Worm (Caenorhabditis elegans) whole organism, L4 larva: ENCODE data around the gene K03H6.1.

Source experiments
- D1046.2 ChIP-seq: fragments of 200-800 bp; sonication (Bioruptor generic); IDR thresholded peaks from 2 replicates; pipeline ENCODE4 v1.3.6; 2022; ENCODE audit warnings: missing genetic modification characterization, missing compliant biosample characterization
- F10B5.3 ChIP-seq: sonication (generic microtip); optimal IDR thresholded peaks from 2 replicates; lab custom pipeline; 2016; ENCODE audit warnings: mild to moderate bottlenecking, missing genetic modification characterization, missing compliant biosample characterization
- F44E2.7 ChIP-seq: fragments of 200-800 bp; sonication (Bioruptor generic); IDR thresholded peaks from 2 replicates; pipeline ENCODE4 v2.1.2; 2022; ENCODE audit warnings: missing genetic modification characterization, missing compliant biosample characterization
- R02D3.7 ChIP-seq: fragments of 150-350 bp; sonication (generic microtip); optimal IDR thresholded peaks from 3 replicates; lab custom pipeline; 2014; ENCODE audit warnings: missing biosample characterization, missing genetic modification characterization
- T26A8.4 ChIP-seq: fragments of 200-800 bp; sonication (Bioruptor generic); IDR thresholded peaks from 2 replicates; pipeline ENCODE4 v1.3.6; 2022; ENCODE audit warnings: missing genetic modification characterization, missing compliant biosample characterization
- Y105C5A.15 ChIP-seq: fragments of 200-800 bp; sonication (Bioruptor generic); IDR thresholded peaks from 2 replicates; pipeline ENCODE4 v1.3.6; 2022; ENCODE audit warnings: missing genetic modification characterization, missing compliant biosample characterization
- aha-1 ChIP-seq: fragments of 150-350 bp; peaks from one replicate; lab custom pipeline; 2014; ENCODE audit warnings: missing biosample characterization, missing genetic modification characterization
- aly-2 ChIP-seq: sonication (generic microtip); optimal IDR thresholded peaks from 2 replicates; lab custom pipeline; 2018; ENCODE audit warnings: missing biosample characterization, missing genetic modification characterization
- arid-1 ChIP-seq: fragments of 200-800 bp; sonication (Bioruptor generic); conservative IDR thresholded peaks from 2 replicates; pipeline ENCODE4 v1.3.6; 2022; ENCODE audit warnings: missing genetic modification reagents, missing genetic modification characterization, missing compliant biosample characterization
- ceh-20 ChIP-seq: fragments of 200-800 bp; sonication (Bioruptor generic); IDR thresholded peaks from 2 replicates; pipeline ENCODE4 v1.3.6; 2022; ENCODE audit warnings: missing genetic modification reagents, missing genetic modification characterization, missing compliant biosample characterization
- ceh-62 ChIP-seq: sonication (generic microtip); optimal IDR thresholded peaks from 2 replicates; lab custom pipeline; 2017; ENCODE audit warnings: missing biosample characterization, missing genetic modification characterization
- ctbp-1 ChIP-seq: fragments of 200-800 bp; sonication (Bioruptor generic); IDR thresholded peaks from 2 replicates; pipeline ENCODE4 v1.3.6; 2022; ENCODE audit warnings: missing genetic modification reagents, missing genetic modification characterization, missing compliant biosample characterization
- daf-16 ChIP-seq, 3 experiments: sonication (generic microtip); optimal IDR thresholded peaks; 2 replicates each; lab custom pipeline; 2016 to 2017; ENCODE audit warnings: missing genetic modification characterization in 3 of 3, missing genetic modification reagents in 3 of 3, mild to moderate bottlenecking in 2 of 3, missing compliant biosample characterization in 2 of 3, missing biosample characterization in 1 of 3, moderate library complexity in 1 of 3
- dmd-6 ChIP-seq: fragments of 200-800 bp; sonication (Bioruptor generic); IDR thresholded peaks from 2 replicates; pipeline ENCODE4 v1.3.6; 2022; ENCODE audit warnings: missing genetic modification reagents, missing genetic modification characterization, missing compliant biosample characterization
- dmd-9 ChIP-seq: fragments of 200-800 bp; sonication (Bioruptor generic); IDR thresholded peaks from 2 replicates; pipeline ENCODE4 v1.3.6; 2022; ENCODE audit warnings: missing genetic modification reagents, missing genetic modification characterization, missing compliant biosample characterization
- dpl-1 ChIP-seq: fragments of 150-350 bp; optimal IDR thresholded peaks from 2 replicates; lab custom pipeline; 2014; ENCODE audit warnings: missing biosample characterization, missing genetic modification reagents, missing genetic modification characterization
- dve-1 ChIP-seq: sonication (generic microtip); optimal IDR thresholded peaks from 2 replicates; lab custom pipeline; 2017; ENCODE audit warnings: antibody characterized with exemption, mild to moderate bottlenecking, missing genetic modification characterization, missing compliant biosample characterization; ENCODE audit not compliant: insufficient read depth
- egl-27 ChIP-seq: sonication (generic microtip); optimal IDR thresholded peaks from 3 replicates; lab custom pipeline; 2017; ENCODE audit warnings: missing biosample characterization, missing genetic modification reagents, missing genetic modification characterization
- egl-43 ChIP-seq: fragments of 200-800 bp; sonication (Bioruptor generic); IDR thresholded peaks from 2 replicates; pipeline ENCODE4 v1.3.6; 2022; ENCODE audit warnings: missing genetic modification reagents, missing genetic modification characterization, missing compliant biosample characterization
- lin-1 ChIP-seq: fragments of 200-800 bp; sonication (Bioruptor generic); IDR thresholded peaks from 2 replicates; pipeline ENCODE4 v1.3.6; 2022; ENCODE audit warnings: missing genetic modification reagents, missing genetic modification characterization, missing compliant biosample characterization
- lin-13 ChIP-seq: fragments of 150-350 bp; optimal IDR thresholded peaks from 2 replicates; lab custom pipeline; 2014; ENCODE audit warnings: missing biosample characterization, missing genetic modification reagents, missing genetic modification characterization
- lin-38 ChIP-seq: fragments of 200-800 bp; sonication (Bioruptor generic); IDR thresholded peaks from 2 replicates; pipeline ENCODE4 v1.3.6; 2022; ENCODE audit warnings: missing genetic modification reagents, missing genetic modification characterization, missing compliant biosample characterization
- lir-3 ChIP-seq: sonication (generic microtip); optimal IDR thresholded peaks from 2 replicates; lab custom pipeline; 2016; ENCODE audit warnings: mild to moderate bottlenecking, missing genetic modification characterization, missing compliant biosample characterization
- madf-5 ChIP-seq, 2 experiments: fragments of 200-800 bp; sonication (Bioruptor generic); IDR thresholded peaks; 2 replicates each; pipeline ENCODE4 v1.3.6; 2022; ENCODE audit warnings: missing compliant biosample characterization in 2 of 2, missing genetic modification characterization in 2 of 2
- madf-9 ChIP-seq: fragments of 200-800 bp; sonication (Bioruptor generic); conservative IDR thresholded peaks from 2 replicates; pipeline ENCODE4 v1.3.6; 2022; ENCODE audit warnings: missing genetic modification reagents, missing genetic modification characterization, missing compliant biosample characterization
- mdt-29 ChIP-seq: fragments of 200-800 bp; sonication (Bioruptor generic); IDR thresholded peaks from 2 replicates; pipeline ENCODE4 v1.3.6; 2022; ENCODE audit warnings: missing genetic modification reagents, missing genetic modification characterization, missing compliant biosample characterization
- mep-1 ChIP-seq: fragments of 150-350 bp; sonication (generic microtip); optimal IDR thresholded peaks from 3 replicates; lab custom pipeline; 2014; ENCODE audit warnings: missing biosample characterization, missing genetic modification characterization
- mes-2 ChIP-seq: sonication (generic microtip); optimal IDR thresholded peaks from 2 replicates; lab custom pipeline; 2016; ENCODE audit warnings: missing genotype, mild to moderate bottlenecking, missing genetic modification characterization, missing compliant biosample characterization; ENCODE audit not compliant: poor library complexity, severe bottlenecking
- mxl-3 ChIP-seq: fragments of 200-800 bp; sonication (Bioruptor generic); optimal IDR thresholded peaks from 2 replicates; lab custom pipeline; 2018; ENCODE audit warnings: mild to moderate bottlenecking, missing genetic modification characterization, missing compliant biosample characterization
- nhr-102 ChIP-seq: sonication (generic microtip); optimal IDR thresholded peaks from 2 replicates; lab custom pipeline; 2016; ENCODE audit warnings: mild to moderate bottlenecking, missing genetic modification characterization, moderate library complexity, missing compliant biosample characterization
- nhr-11 ChIP-seq: fragments of 150-350 bp; optimal IDR thresholded peaks from 2 replicates; lab custom pipeline; 2014; ENCODE audit warnings: missing biosample characterization, missing genetic modification characterization
- nhr-237 ChIP-seq: sonication (generic microtip); optimal IDR thresholded peaks from 2 replicates; lab custom pipeline; 2017; ENCODE audit warnings: missing biosample characterization, missing genetic modification characterization
- nhr-25 ChIP-seq: sonication (generic microtip); optimal IDR thresholded peaks from 2 replicates; lab custom pipeline; 2017; ENCODE audit warnings: missing genetic modification characterization, mild to moderate bottlenecking, missing compliant biosample characterization, antibody characterized with exemption, moderate library complexity, borderline replicate concordance; ENCODE audit not compliant: insufficient read depth
- nhr-6 ChIP-seq: fragments of 150-350 bp; optimal IDR thresholded peaks from 2 replicates; lab custom pipeline; 2014; ENCODE audit warnings: missing biosample characterization, missing genetic modification characterization
- nhr-77 ChIP-seq: fragments of 150-350 bp; optimal IDR thresholded peaks from 2 replicates; lab custom pipeline; 2014; ENCODE audit warnings: missing biosample characterization, missing genetic modification characterization
- php-3 ChIP-seq: fragments of 200-800 bp; sonication (Bioruptor generic); IDR thresholded peaks from 2 replicates; pipeline ENCODE4 v1.3.6; 2022; ENCODE audit warnings: missing genetic modification reagents, missing genetic modification characterization, missing compliant biosample characterization
- pqm-1 ChIP-seq: sonication (generic microtip); optimal IDR thresholded peaks from 2 replicates; lab custom pipeline; 2017; ENCODE audit warnings: missing biosample characterization, missing genetic modification characterization
- sdz-12 ChIP-seq: fragments of 200-800 bp; sonication (Bioruptor generic); optimal IDR thresholded peaks from 2 replicates; lab custom pipeline; 2018; ENCODE audit warnings: mild to moderate bottlenecking, missing genetic modification characterization, missing compliant biosample characterization
- set-16 ChIP-seq: fragments of 200-800 bp; sonication (Bioruptor generic); IDR thresholded peaks from 2 replicates; pipeline ENCODE4 v1.3.6; 2022; ENCODE audit warnings: missing genetic modification reagents, missing genetic modification characterization, missing compliant biosample characterization
- snpc-4 ChIP-seq: fragments of 150-350 bp; optimal IDR thresholded peaks from 2 replicates; lab custom pipeline; 2014; ENCODE audit warnings: missing biosample characterization, missing genetic modification characterization
- tra-1 ChIP-seq: fragments of 200-800 bp; sonication (Bioruptor generic); IDR thresholded peaks from 2 replicates; pipeline ENCODE4 v1.3.6; 2022; ENCODE audit warnings: missing genetic modification reagents, missing genetic modification characterization, missing compliant biosample characterization
- unc-130 ChIP-seq: sonication (generic microtip); optimal IDR thresholded peaks from 2 replicates; lab custom pipeline; 2016; ENCODE audit warnings: missing genetic modification reagents, missing genetic modification characterization, missing compliant biosample characterization
- unc-62 ChIP-seq, 3 experiments: fragments of 150-350 bp in 1 of 3; sonication (generic microtip); optimal IDR thresholded peaks in 2 of 3; peaks in 1 of 3; 1 replicate in 1 of 3; 2 replicates in 2 of 3; lab custom pipeline; 2014 to 2017; ENCODE audit warnings: missing biosample characterization in 3 of 3, missing genetic modification characterization in 3 of 3, missing genetic modification reagents in 3 of 3, missing genotype in 1 of 3
- zag-1 ChIP-seq: fragments of 150-350 bp; optimal IDR thresholded peaks from 2 replicates; lab custom pipeline; 2014; ENCODE audit warnings: missing biosample characterization, missing genetic modification characterization
- zfp-3 ChIP-seq: fragments of 200-800 bp; sonication (Bioruptor generic); conservative IDR thresholded peaks from 2 replicates; pipeline ENCODE4 v1.3.6; 2022; ENCODE audit warnings: missing genetic modification reagents, missing genetic modification characterization, missing compliant biosample characterization
- ztf-11 ChIP-seq: fragments of 150-350 bp; optimal IDR thresholded peaks from 2 replicates; lab custom pipeline; 2014; ENCODE audit warnings: missing biosample characterization, missing genetic modification characterization

The K03H6.1 gene

ce11 chrIV:1496017-1496678 lies 27.4 kb upstream of the K03H6.1 start, which contains the start of gene npp-20 (continued):
- peak; percentile 52; the same call in 1 of the 2 replicates for TF ChIP-seq php-3 (GFP tag; lab: Robert Waterston, UW)
- peak; percentile 62 for TF ChIP-seq lin-38
- TF ChIP-seq daf-16 (GFP tag; optimal IDR thresholded peaks at IDR 0.05; lab: Kevin White, UChicago): no peak
- peak; percentile 21 for TF ChIP-seq daf-16 (tag; optimal IDR thresholded peaks at IDR 0.05; lab: Kevin White, UChicago)
- TF ChIP-seq dve-1 (tag; lab: Kevin White, UChicago): peak; percentile 53
- TF ChIP-seq ceh-62 (tag; lab: Kevin White, UChicago): no peak
- no peak for TF ChIP-seq Y105C5A.15
- TF ChIP-seq lin-13: peak; percentile 15
- peak; percentile 99 for TF ChIP-seq aha-1 (tag; lab: Kevin White, UChicago)
- no peak for TF ChIP-seq nhr-6
- TF ChIP-seq dmd-6 (GFP tag; lab: Robert Waterston, UW): peak; percentile 22; the same call in 1 of the 2 replicates
- no peak for TF ChIP-seq egl-27 (tag; lab: Kevin White, UChicago)
- peak; percentile 29 for TF ChIP-seq mep-1 (tag; lab: Kevin White, UChicago)
- TF ChIP-seq nhr-11 (tag; lab: Kevin White, UChicago): peak; percentile 1
- peak; percentile 41 for TF ChIP-seq nhr-102
- TF ChIP-seq mxl-3 (GFP tag; lab: Kevin White, UChicago): no peak

- TF ChIP-seq F44E2.7 (no peak), mdt-29 (GFP tag; lab: Robert Waterston, UW) (no peak), unc-62 (GFP tag; optimal IDR thresholded peaks at IDR 0.05 in 1 of 2; lab: Kevin White, UChicago) (peak in 1 of 2 experiments; percentile 14), unc-62 (tag; optimal IDR thresholded peaks at IDR 0.05; lab: Kevin White, UChicago) (no peak), snpc-4 (tag; lab: Kevin White, UChicago) (no peak), tra-1 (no peak)
These were observed 26.9 kb upstream of the K03H6.1 start for ce11 chrIV:1496679-1497033.

- peak; percentile 12; the same call in 1 of the 2 replicates for TF ChIP-seq T26A8.4 (GFP tag; lab: Robert Waterston, UW)
- TF ChIP-seq aly-2 (tag; lab: Kevin White, UChicago): no peak
- 0 out of 2 replicates have a peak, but pooled peaks have one; percentile 39 for TF ChIP-seq arid-1 (GFP tag; lab: Robert Waterston, UW)
- peak; percentile 52 for TF ChIP-seq mes-2 (tag; lab: Kevin White, UChicago)
- TF ChIP-seq ctbp-1 (GFP tag; lab: Robert Waterston, UW): no peak
- TF ChIP-seq nhr-77 (tag; lab: Kevin White, UChicago): no peak
- TF ChIP-seq madf-5 (GFP tag; IDR thresholded peaks at IDR 0.05; lab: Robert Waterston, UW): no peak
- no peak for TF ChIP-seq sdz-12 (GFP tag; lab: Kevin White, UChicago)
- TF ChIP-seq dmd-9 (GFP tag; lab: Robert Waterston, UW): no peak
- no peak for TF ChIP-seq Y105C5A.15
- no peak for TF ChIP-seq zfp-3 (GFP tag; lab: Robert Waterston, UW)
- TF ChIP-seq daf-16 (GFP tag; optimal IDR thresholded peaks at IDR 0.05; lab: Kevin White, UChicago): peak in 1 of 2 experiments; percentile 47
- peak; percentile 48 for TF ChIP-seq daf-16 (tag; optimal IDR thresholded peaks at IDR 0.05; lab: Kevin White, UChicago)
- TF ChIP-seq ztf-11 (tag; lab: Kevin White, UChicago): no peak
- peak; percentile 47 for TF ChIP-seq dpl-1
- no peak for TF ChIP-seq pqm-1 (tag; lab: Kevin White, UChicago)
- no peak for TF ChIP-seq madf-9 (GFP tag; lab: Robert Waterston, UW)
- no peak for TF ChIP-seq D1046.2
- no peak for TF ChIP-seq lin-1
- TF ChIP-seq nhr-237 (tag; lab: Kevin White, UChicago): no peak
- no peak for TF ChIP-seq lir-3
- TF ChIP-seq R02D3.7 (tag; lab: Kevin White, UChicago): no peak
- TF ChIP-seq unc-130 (GFP tag; lab: Kevin White, UChicago): no peak
- TF ChIP-seq ceh-20 (GFP tag; lab: Robert Waterston, UW): 0 out of 2 replicates have a peak, but pooled peaks have one; percentile 24
- no peak for TF ChIP-seq F10B5.3 (tag; lab: Kevin White, UChicago)
- no peak for TF ChIP-seq nhr-25 (tag; lab: Kevin White, UChicago)
- no peak for TF ChIP-seq set-16 (GFP tag; lab: Robert Waterston, UW)
- TF ChIP-seq mxl-3 (GFP tag; lab: Kevin White, UChicago): peak; percentile 60
- TF ChIP-seq zag-1 (tag; lab: Kevin White, UChicago): no peak
- no peak for TF ChIP-seq egl-43 (GFP tag; lab: Robert Waterston, UW)
- TF ChIP-seq dmd-6 (GFP tag; lab: Robert Waterston, UW): peak; percentile 50
These were observed 26.1 kb upstream of the K03H6.1 start, which contains the start of gene hxk-3 for ce11 chrIV:1497448-1497847. Gene hxk-3, plus strand, starts transcription at chrIV:1497626.
